Worm (Caenorhabditis elegans) whole organism, L4 larva: ENCODE measurements around the gene plx-2.

Experiments used
- D1046.2 ChIP-seq: fragments of 200-800 bp; sonication (Bioruptor generic); IDR thresholded peaks from 2 replicates; pipeline ENCODE4 v1.3.6; 2022; ENCODE audit warnings: missing genetic modification characterization, missing compliant biosample characterization
- F37D6.2 ChIP-seq: sonication (generic microtip); optimal IDR thresholded peaks from 2 replicates; lab custom pipeline; 2016; ENCODE audit warnings: mild to moderate bottlenecking, missing genetic modification characterization, missing compliant biosample characterization
- F44E2.7 ChIP-seq: fragments of 200-800 bp; sonication (Bioruptor generic); IDR thresholded peaks from 2 replicates; pipeline ENCODE4 v2.1.2; 2022; ENCODE audit warnings: missing genetic modification characterization, missing compliant biosample characterization
- F49E8.2 ChIP-seq: sonication (generic microtip); optimal IDR thresholded peaks from 2 replicates; lab custom pipeline; 2016; ENCODE audit warnings: missing compliant biosample characterization, mild to moderate bottlenecking, missing genetic modification characterization, borderline replicate concordance
- R02D3.7 ChIP-seq: fragments of 150-350 bp; sonication (generic microtip); optimal IDR thresholded peaks from 3 replicates; lab custom pipeline; 2014; ENCODE audit warnings: missing biosample characterization, missing genetic modification characterization
- T20F7.1 ChIP-seq: fragments of 200-800 bp; sonication (Bioruptor generic); optimal IDR thresholded peaks from 2 replicates; lab custom pipeline; 2018; ENCODE audit warnings: mild to moderate bottlenecking, missing genetic modification characterization, missing compliant biosample characterization
- Y75B8A.6 ChIP-seq: fragments of 200-800 bp; sonication (Bioruptor generic); IDR thresholded peaks from 2 replicates; pipeline ENCODE4 v1.3.6; 2022; ENCODE audit warnings: missing genetic modification reagents, missing genetic modification characterization, missing compliant biosample characterization
- ZK546.5 ChIP-seq, 2 experiments: sonication (generic microtip); optimal IDR thresholded peaks; 2 replicates each; lab custom pipeline; 2017; ENCODE audit warnings: missing biosample characterization in 2 of 2, missing genetic modification characterization in 2 of 2
- aly-2 ChIP-seq: sonication (generic microtip); optimal IDR thresholded peaks from 2 replicates; lab custom pipeline; 2018; ENCODE audit warnings: missing biosample characterization, missing genetic modification characterization
- ama-1 ChIP-seq: fragments of 150-350 bp; optimal IDR thresholded peaks from 2 replicates; lab custom pipeline; 2014; ENCODE audit warnings: inconsistent platforms, mixed read lengths
- ceh-28 ChIP-seq: fragments of 150-350 bp; optimal IDR thresholded peaks from 2 replicates; lab custom pipeline; 2014; ENCODE audit warnings: missing biosample characterization, missing genetic modification reagents, missing genetic modification characterization
- ceh-32 ChIP-seq: sonication (generic microtip); optimal IDR thresholded peaks from 2 replicates; lab custom pipeline; 2016; ENCODE audit warnings: mild to moderate bottlenecking, missing genetic modification characterization, missing compliant biosample characterization; ENCODE audit not compliant: poor library complexity
- ceh-44 ChIP-seq: fragments of 200-800 bp; sonication (Bioruptor generic); IDR thresholded peaks from 2 replicates; pipeline ENCODE4 v1.3.6; 2022; ENCODE audit warnings: missing genetic modification reagents, missing genetic modification characterization, missing compliant biosample characterization
- ceh-82 ChIP-seq: sonication (generic microtip); optimal IDR thresholded peaks from 2 replicates; lab custom pipeline; 2017; ENCODE audit warnings: missing biosample characterization, missing genetic modification characterization
- ces-1 ChIP-seq: fragments of 150-350 bp; sonication (generic microtip); optimal IDR thresholded peaks from 4 replicates; lab custom pipeline; 2014; ENCODE audit warnings: missing biosample characterization, missing genetic modification reagents, missing genetic modification characterization
- cey-2 ChIP-seq: sonication (generic microtip); optimal IDR thresholded peaks from 3 replicates; lab custom pipeline; 2017; ENCODE audit warnings: missing genetic modification characterization, mild to moderate bottlenecking, missing compliant biosample characterization, antibody characterized with exemption, borderline replicate concordance; ENCODE audit not compliant: insufficient read depth
- ctbp-1 ChIP-seq: fragments of 200-800 bp; sonication (Bioruptor generic); IDR thresholded peaks from 2 replicates; pipeline ENCODE4 v1.3.6; 2022; ENCODE audit warnings: missing genetic modification reagents, missing genetic modification characterization, missing compliant biosample characterization
- daf-19 ChIP-seq: fragments of 200-800 bp; sonication (Bioruptor generic); conservative IDR thresholded peaks from 2 replicates; pipeline ENCODE4 v1.3.6; 2022; ENCODE audit warnings: missing genetic modification characterization, missing compliant biosample characterization
- dmd-9 ChIP-seq: fragments of 200-800 bp; sonication (Bioruptor generic); IDR thresholded peaks from 2 replicates; pipeline ENCODE4 v1.3.6; 2022; ENCODE audit warnings: missing genetic modification reagents, missing genetic modification characterization, missing compliant biosample characterization
- dpl-1 ChIP-seq: fragments of 150-350 bp; optimal IDR thresholded peaks from 2 replicates; lab custom pipeline; 2014; ENCODE audit warnings: missing biosample characterization, missing genetic modification reagents, missing genetic modification characterization
- duxl-1 ChIP-seq: sonication (generic microtip); optimal IDR thresholded peaks from 2 replicates; lab custom pipeline; 2016; ENCODE audit warnings: mild to moderate bottlenecking, missing genetic modification characterization, moderate library complexity, missing compliant biosample characterization; ENCODE audit not compliant: poor library complexity
- dve-1 ChIP-seq: sonication (generic microtip); optimal IDR thresholded peaks from 2 replicates; lab custom pipeline; 2017; ENCODE audit warnings: antibody characterized with exemption, mild to moderate bottlenecking, missing genetic modification characterization, missing compliant biosample characterization; ENCODE audit not compliant: insufficient read depth
- egl-27 ChIP-seq: sonication (generic microtip); optimal IDR thresholded peaks from 3 replicates; lab custom pipeline; 2017; ENCODE audit warnings: missing biosample characterization, missing genetic modification reagents, missing genetic modification characterization
- fkh-10 ChIP-seq: fragments of 150-350 bp; optimal IDR thresholded peaks from 2 replicates; lab custom pipeline; 2014; ENCODE audit warnings: missing biosample characterization, missing genetic modification reagents, missing genetic modification characterization
- fos-1 ChIP-seq: fragments of 150-350 bp; optimal IDR thresholded peaks from 2 replicates; lab custom pipeline; 2014; ENCODE audit warnings: missing biosample characterization, missing genetic modification characterization
- hlh-30 ChIP-seq: sonication (generic microtip); optimal IDR thresholded peaks from 2 replicates; lab custom pipeline; 2017; ENCODE audit warnings: antibody characterized with exemption, mild to moderate bottlenecking, missing genetic modification characterization, missing compliant biosample characterization; ENCODE audit not compliant: insufficient read depth
- hmg-1.1 ChIP-seq: fragments of 200-800 bp; sonication (Bioruptor generic); IDR thresholded peaks from 2 replicates; pipeline ENCODE4 v1.3.6; 2022; ENCODE audit warnings: missing genetic modification reagents, missing genetic modification characterization, missing compliant biosample characterization
- lin-39 ChIP-seq: fragments of 150-350 bp; optimal IDR thresholded peaks from 2 replicates; lab custom pipeline; 2014; ENCODE audit warnings: missing biosample characterization, missing genetic modification reagents, missing genetic modification characterization
- lir-3 ChIP-seq: sonication (generic microtip); optimal IDR thresholded peaks from 2 replicates; lab custom pipeline; 2016; ENCODE audit warnings: mild to moderate bottlenecking, missing genetic modification characterization, missing compliant biosample characterization
- madf-9 ChIP-seq: fragments of 200-800 bp; sonication (Bioruptor generic); conservative IDR thresholded peaks from 2 replicates; pipeline ENCODE4 v1.3.6; 2022; ENCODE audit warnings: missing genetic modification reagents, missing genetic modification characterization, missing compliant biosample characterization
- mdt-29 ChIP-seq: fragments of 200-800 bp; sonication (Bioruptor generic); IDR thresholded peaks from 2 replicates; pipeline ENCODE4 v1.3.6; 2022; ENCODE audit warnings: missing genetic modification reagents, missing genetic modification characterization, missing compliant biosample characterization
- mes-2 ChIP-seq: sonication (generic microtip); optimal IDR thresholded peaks from 2 replicates; lab custom pipeline; 2016; ENCODE audit warnings: missing genotype, mild to moderate bottlenecking, missing genetic modification characterization, missing compliant biosample characterization; ENCODE audit not compliant: poor library complexity, severe bottlenecking
- nhr-10 ChIP-seq: fragments of 150-350 bp; optimal IDR thresholded peaks from 2 replicates; lab custom pipeline; 2014; ENCODE audit warnings: missing biosample characterization, missing genetic modification characterization
- nhr-25 ChIP-seq: sonication (generic microtip); optimal IDR thresholded peaks from 2 replicates; lab custom pipeline; 2017; ENCODE audit warnings: missing genetic modification characterization, mild to moderate bottlenecking, missing compliant biosample characterization, antibody characterized with exemption, moderate library complexity, borderline replicate concordance; ENCODE audit not compliant: insufficient read depth
- nhr-28 ChIP-seq: fragments of 150-350 bp; optimal IDR thresholded peaks from 2 replicates; lab custom pipeline; 2014; ENCODE audit warnings: missing biosample characterization, missing genetic modification characterization
- nhr-41 ChIP-seq: fragments of 200-800 bp; sonication (Bioruptor generic); IDR thresholded peaks from 2 replicates; pipeline ENCODE4 v1.3.6; 2022; ENCODE audit warnings: missing genetic modification reagents, missing genetic modification characterization, missing compliant biosample characterization
- nhr-48 ChIP-seq: sonication (generic microtip); optimal IDR thresholded peaks from 2 replicates; lab custom pipeline; 2016; ENCODE audit warnings: mild to moderate bottlenecking, missing genetic modification characterization, missing compliant biosample characterization
- nhr-77 ChIP-seq: fragments of 150-350 bp; optimal IDR thresholded peaks from 2 replicates; lab custom pipeline; 2014; ENCODE audit warnings: missing biosample characterization, missing genetic modification characterization
- rbr-2 ChIP-seq: sonication (generic microtip); optimal IDR thresholded peaks from 2 replicates; lab custom pipeline; 2016; ENCODE audit warnings: missing genotype, missing genetic modification characterization, missing compliant biosample characterization
- saeg-2 ChIP-seq: fragments of 200-800 bp; sonication (Bioruptor generic); IDR thresholded peaks from 2 replicates; pipeline ENCODE4 v1.3.6; 2022; ENCODE audit warnings: missing genetic modification reagents, missing genetic modification characterization, missing compliant biosample characterization
- set-16 ChIP-seq: fragments of 200-800 bp; sonication (Bioruptor generic); IDR thresholded peaks from 2 replicates; pipeline ENCODE4 v1.3.6; 2022; ENCODE audit warnings: missing genetic modification reagents, missing genetic modification characterization, missing compliant biosample characterization
- snpc-4 ChIP-seq: fragments of 150-350 bp; optimal IDR thresholded peaks from 2 replicates; lab custom pipeline; 2014; ENCODE audit warnings: missing biosample characterization, missing genetic modification characterization
- spr-1 ChIP-seq: sonication (generic microtip); optimal IDR thresholded peaks from 2 replicates; lab custom pipeline; 2016; ENCODE audit warnings: mild to moderate bottlenecking, missing genetic modification characterization, missing compliant biosample characterization
- unc-130 ChIP-seq: sonication (generic microtip); optimal IDR thresholded peaks from 2 replicates; lab custom pipeline; 2016; ENCODE audit warnings: missing genetic modification reagents, missing genetic modification characterization, missing compliant biosample characterization
- zag-1 ChIP-seq: fragments of 150-350 bp; optimal IDR thresholded peaks from 2 replicates; lab custom pipeline; 2014; ENCODE audit warnings: missing biosample characterization, missing genetic modification characterization
- zfp-2 ChIP-seq: sonication (generic microtip); optimal IDR thresholded peaks from 2 replicates; lab custom pipeline; 2016; ENCODE audit warnings: mild to moderate bottlenecking, missing genetic modification characterization, missing compliant biosample characterization
- zfp-3 ChIP-seq: fragments of 200-800 bp; sonication (Bioruptor generic); conservative IDR thresholded peaks from 2 replicates; pipeline ENCODE4 v1.3.6; 2022; ENCODE audit warnings: missing genetic modification reagents, missing genetic modification characterization, missing compliant biosample characterization
- zip-2 ChIP-seq: fragments of 150-350 bp; optimal IDR thresholded peaks from 2 replicates; lab custom pipeline; 2014; ENCODE audit warnings: missing biosample characterization, missing genetic modification characterization
- ztf-11 ChIP-seq: fragments of 150-350 bp; optimal IDR thresholded peaks from 2 replicates; lab custom pipeline; 2014; ENCODE audit warnings: missing biosample characterization, missing genetic modification characterization

Gene plx-2

DNA sequence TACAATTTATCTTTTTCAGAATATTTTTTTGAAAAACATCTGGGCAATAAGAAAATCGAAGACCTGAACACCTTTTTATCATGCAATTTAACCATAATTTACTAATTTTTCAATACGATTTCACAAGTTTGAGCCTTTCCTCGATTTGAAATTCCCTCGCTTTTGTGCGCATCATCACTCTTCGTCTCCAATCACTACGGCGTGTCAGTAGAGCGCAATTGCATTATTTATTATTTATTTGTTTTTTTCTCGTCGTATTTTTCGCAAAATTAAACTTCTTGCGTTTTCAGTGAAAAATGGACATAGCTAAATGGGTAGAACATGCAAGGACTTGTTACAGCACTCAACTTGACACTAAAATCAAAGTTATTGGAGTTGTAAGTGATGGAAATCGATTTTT is 16.5 kb upstream of the plx-2 start, which contains the start of gene smg-8 (continued):
- TF ChIP-seq nhr-10, result no peak
- no peak for TF ChIP-seq ZK546.5 (tag; optimal IDR thresholded peaks at IDR 0.05; lab: Kevin White, UChicago)
- TF ChIP-seq mdt-29, result no peak
- no peak for TF ChIP-seq snpc-4 (tag; lab: Kevin White, UChicago)
- TF ChIP-seq nhr-77, result peak; percentile 88
- no peak for TF ChIP-seq lin-39 (tag; lab: Kevin White, UChicago)
- TF ChIP-seq nhr-41 (GFP tag; lab: Robert Waterston, UW), result no peak
- peak; percentile 62; the same call in 1 of the 2 replicates for TF ChIP-seq hmg-1.1 (GFP tag; lab: Robert Waterston, UW)
- TF ChIP-seq Y75B8A.6, result no peak
- TF ChIP-seq mes-2 (tag; lab: Kevin White, UChicago), result no peak
- TF ChIP-seq nhr-48 (tag; lab: Kevin White, UChicago), result no peak
- no peak for TF ChIP-seq F37D6.2 (tag; lab: Kevin White, UChicago)
- TF ChIP-seq lir-3 (tag; lab: Kevin White, UChicago), result no peak
- TF ChIP-seq zip-2 (tag; lab: Kevin White, UChicago), result no peak
- TF ChIP-seq duxl-1, result no peak
- TF ChIP-seq ceh-82, result no peak
- no peak for TF ChIP-seq ceh-28 (tag; lab: Kevin White, UChicago)
- TF ChIP-seq F49E8.2 (tag; lab: Kevin White, UChicago), result no peak
- TF ChIP-seq R02D3.7 (tag; lab: Kevin White, UChicago), result no peak
- TF ChIP-seq dpl-1, result peak; percentile 96
- no peak for TF ChIP-seq ztf-11
- no peak for TF ChIP-seq D1046.2 (GFP tag; lab: Robert Waterston, UW)
- no peak for TF ChIP-seq ceh-44 (GFP tag; lab: Robert Waterston, UW)
- no peak for TF ChIP-seq daf-19 (GFP tag; lab: Robert Waterston, UW)
- no peak for TF ChIP-seq fos-1 (tag; lab: Kevin White, UChicago)
- TF ChIP-seq ceh-32 (tag; lab: Kevin White, UChicago), result no peak
- TF ChIP-seq madf-9, result no peak
- peak; percentile 27 for TF ChIP-seq nhr-28 (tag; lab: Kevin White, UChicago)
- TF ChIP-seq aly-2 (tag; lab: Kevin White, UChicago), result no peak
- TF ChIP-seq hlh-30 (tag; lab: Kevin White, UChicago), result peak; percentile 70

DNA sequence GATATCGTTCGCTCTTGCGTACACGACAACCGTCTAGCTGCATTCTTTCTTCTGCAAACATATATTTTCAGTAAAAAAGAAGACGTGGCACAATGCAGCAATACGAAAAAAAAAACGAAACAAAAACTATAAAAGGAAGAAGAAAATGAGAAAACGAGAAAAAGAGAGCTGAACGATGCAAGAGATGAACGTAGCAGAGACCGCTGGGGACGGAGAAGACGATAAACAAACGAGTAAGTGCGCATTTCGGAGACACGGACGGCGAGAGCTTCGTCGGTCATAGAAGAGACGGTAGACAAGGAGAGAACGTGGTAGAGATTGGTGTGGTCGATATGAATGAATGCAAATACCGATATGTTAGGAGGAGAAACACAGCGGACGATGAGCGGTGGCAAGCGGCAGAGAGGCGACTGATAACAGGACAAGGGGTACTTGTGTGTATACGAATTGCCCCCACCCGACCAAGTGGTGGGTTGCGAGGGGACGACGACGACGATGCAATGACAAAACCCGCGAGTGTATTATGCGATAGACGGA is 13.3 kb upstream of the plx-2 start, which contains the start of gene K04B12.2:
TSS of gene K04B12.2 (minus strand) at position 51 of the 537 bp plus-strand sequence.
- TF ChIP-seq zfp-2 (tag; lab: Kevin White, UChicago) (no peak), daf-19 (GFP tag; lab: Robert Waterston, UW) (no peak), egl-27 (no peak), T20F7.1 (GFP tag; lab: Kevin White, UChicago) (no peak), cey-2 (tag; lab: Kevin White, UChicago) (no peak), set-16 (GFP tag; lab: Robert Waterston, UW) (peak; percentile 17; the same call in 1 of the 2 replicates), dve-1 (tag; lab: Kevin White, UChicago) (peak; percentile 84), ces-1 (no peak), saeg-2 (GFP tag; lab: Robert Waterston, UW) (no peak), madf-9 (peak; percentile 71; the same call in 1 of the 2 replicates), spr-1 (tag; lab: Kevin White, UChicago) (peak; percentile 8), ceh-82 (no peak), mes-2 (tag; lab: Kevin White, UChicago) (peak; percentile 54), rbr-2 (peak; percentile 80), ceh-44 (GFP tag; lab: Robert Waterston, UW) (no peak), dmd-9 (GFP tag; lab: Robert Waterston, UW) (no peak), mdt-29 (no peak), ama-1 (lab: Kevin White, UChicago) (no peak), D1046.2 (GFP tag; lab: Robert Waterston, UW) (no peak), zag-1 (no peak), ctbp-1 (GFP tag; lab: Robert Waterston, UW) (no peak), nhr-25 (tag; lab: Kevin White, UChicago) (no peak), zfp-3 (GFP tag; lab: Robert Waterston, UW) (no peak), F44E2.7 (GFP tag; lab: Robert Waterston, UW) (no peak), hmg-1.1 (GFP tag; lab: Robert Waterston, UW) (peak; percentile 81), fkh-10 (peak; percentile 13), unc-130 (GFP tag; lab: Kevin White, UChicago) (no peak)
